Worm (Caenorhabditis elegans): Measurements from ENCODE around the gene spin-2.

- TF ChIP-seq ceh-13 (GFP tag; optimal IDR thresholded peaks at IDR 0.05) (no peak), ama-1 (optimal IDR thresholded peaks at IDR 0.05) (no peak), scrt-1 (GFP tag; IDR thresholded peaks at IDR 0.05) (no peak), tbx-37 (GFP tag; conservative IDR thresholded peaks at IDR 0.05) (no peak)
These were observed 34.2 kb upstream of the spin-2 start, which contains the start of gene F49E11.7 for ce11 chrIV:13052568-13052967.
